Worm (Caenorhabditis elegans) whole organism, L4 larva: ENCODE measurements around the gene T20D4.10.
"Not testable (repeated sequence)": the region's sequence is repeated elsewhere in the genome, so short reads cannot be mapped to it uniquely, and the experiment has no call there.

Experiments
- F26F4.8 ChIP-seq: fragments of 200-800 bp; sonication (Bioruptor generic); conservative IDR thresholded peaks from 2 replicates; pipeline ENCODE4 v1.3.6; 2022; ENCODE audit warnings: missing genetic modification characterization, missing compliant biosample characterization
- F44E2.7 ChIP-seq: fragments of 200-800 bp; sonication (Bioruptor generic); IDR thresholded peaks from 2 replicates; pipeline ENCODE4 v2.1.2; 2022; ENCODE audit warnings: missing genetic modification characterization, missing compliant biosample characterization
- R02D3.7 ChIP-seq: fragments of 150-350 bp; sonication (generic microtip); optimal IDR thresholded peaks from 3 replicates; lab custom pipeline; 2014; ENCODE audit warnings: missing biosample characterization, missing genetic modification characterization
- T20F7.1 ChIP-seq: fragments of 200-800 bp; sonication (Bioruptor generic); optimal IDR thresholded peaks from 2 replicates; lab custom pipeline; 2018; ENCODE audit warnings: mild to moderate bottlenecking, missing genetic modification characterization, missing compliant biosample characterization
- Y105C5A.15 ChIP-seq: fragments of 200-800 bp; sonication (Bioruptor generic); IDR thresholded peaks from 2 replicates; pipeline ENCODE4 v1.3.6; 2022; ENCODE audit warnings: missing genetic modification characterization, missing compliant biosample characterization
- Y48G9A.11 ChIP-seq: fragments of 200-800 bp; sonication (Bioruptor generic); IDR thresholded peaks from 2 replicates; pipeline ENCODE4 v1.3.6; 2022; ENCODE audit warnings: missing genetic modification reagents, missing genetic modification characterization, missing compliant biosample characterization
- Y5F2A.4 ChIP-seq: fragments of 200-800 bp; sonication (Bioruptor generic); optimal IDR thresholded peaks from 2 replicates; lab custom pipeline; 2018; ENCODE audit warnings: mild to moderate bottlenecking, missing genetic modification characterization, missing compliant biosample characterization
- ZK337.2 ChIP-seq: fragments of 200-800 bp; sonication (Bioruptor generic); IDR thresholded peaks from 2 replicates; pipeline ENCODE4 v1.3.6; 2022; ENCODE audit warnings: missing genetic modification reagents, missing genetic modification characterization, missing compliant biosample characterization
- aha-1 ChIP-seq: fragments of 150-350 bp; peaks from one replicate; lab custom pipeline; 2014; ENCODE audit warnings: missing biosample characterization, missing genetic modification characterization
- ama-1 ChIP-seq: fragments of 150-350 bp; optimal IDR thresholded peaks from 2 replicates; lab custom pipeline; 2014; ENCODE audit warnings: inconsistent platforms, mixed read lengths
- ceh-20 ChIP-seq: fragments of 200-800 bp; sonication (Bioruptor generic); IDR thresholded peaks from 2 replicates; pipeline ENCODE4 v1.3.6; 2022; ENCODE audit warnings: missing genetic modification reagents, missing genetic modification characterization, missing compliant biosample characterization
- ceh-62 ChIP-seq: sonication (generic microtip); optimal IDR thresholded peaks from 2 replicates; lab custom pipeline; 2017; ENCODE audit warnings: missing biosample characterization, missing genetic modification characterization
- daf-16 ChIP-seq, 3 experiments: sonication (generic microtip); optimal IDR thresholded peaks; 2 replicates each; lab custom pipeline; 2016 to 2017; ENCODE audit warnings: missing genetic modification characterization in 3 of 3, missing genetic modification reagents in 3 of 3, mild to moderate bottlenecking in 2 of 3, missing compliant biosample characterization in 2 of 3, missing biosample characterization in 1 of 3, moderate library complexity in 1 of 3
- dmd-6 ChIP-seq: fragments of 200-800 bp; sonication (Bioruptor generic); IDR thresholded peaks from 2 replicates; pipeline ENCODE4 v1.3.6; 2022; ENCODE audit warnings: missing genetic modification reagents, missing genetic modification characterization, missing compliant biosample characterization
- dmd-9 ChIP-seq: fragments of 200-800 bp; sonication (Bioruptor generic); IDR thresholded peaks from 2 replicates; pipeline ENCODE4 v1.3.6; 2022; ENCODE audit warnings: missing genetic modification reagents, missing genetic modification characterization, missing compliant biosample characterization
- dve-1 ChIP-seq: sonication (generic microtip); optimal IDR thresholded peaks from 2 replicates; lab custom pipeline; 2017; ENCODE audit warnings: antibody characterized with exemption, mild to moderate bottlenecking, missing genetic modification characterization, missing compliant biosample characterization; ENCODE audit not compliant: insufficient read depth
- egl-43 ChIP-seq: fragments of 200-800 bp; sonication (Bioruptor generic); IDR thresholded peaks from 2 replicates; pipeline ENCODE4 v1.3.6; 2022; ENCODE audit warnings: missing genetic modification reagents, missing genetic modification characterization, missing compliant biosample characterization
- fkh-10 ChIP-seq: fragments of 150-350 bp; optimal IDR thresholded peaks from 2 replicates; lab custom pipeline; 2014; ENCODE audit warnings: missing biosample characterization, missing genetic modification reagents, missing genetic modification characterization
- gei-8 ChIP-seq: fragments of 200-800 bp; sonication (Bioruptor generic); optimal IDR thresholded peaks from 2 replicates; lab custom pipeline; 2018; ENCODE audit warnings: mild to moderate bottlenecking, missing genetic modification characterization, missing compliant biosample characterization
- hif-1 ChIP-seq, 2 experiments: sonication (generic microtip); optimal IDR thresholded peaks; 2 replicates each; lab custom pipeline; 2016 to 2017; ENCODE audit warnings: missing compliant biosample characterization in 2 of 2, missing genetic modification characterization in 2 of 2, missing genetic modification reagents in 2 of 2, missing genotype in 2 of 2, mild to moderate bottlenecking in 1 of 2
- hlh-11 ChIP-seq: fragments of 200-800 bp; sonication (Bioruptor generic); optimal IDR thresholded peaks from 2 replicates; lab custom pipeline; 2018; ENCODE audit warnings: mild to moderate bottlenecking, missing genetic modification characterization, missing compliant biosample characterization
- hlh-30 ChIP-seq: sonication (generic microtip); optimal IDR thresholded peaks from 2 replicates; lab custom pipeline; 2017; ENCODE audit warnings: antibody characterized with exemption, mild to moderate bottlenecking, missing genetic modification characterization, missing compliant biosample characterization; ENCODE audit not compliant: insufficient read depth
- mes-2 ChIP-seq: sonication (generic microtip); optimal IDR thresholded peaks from 2 replicates; lab custom pipeline; 2016; ENCODE audit warnings: missing genotype, mild to moderate bottlenecking, missing genetic modification characterization, missing compliant biosample characterization; ENCODE audit not compliant: poor library complexity, severe bottlenecking
- nhr-237 ChIP-seq: sonication (generic microtip); optimal IDR thresholded peaks from 2 replicates; lab custom pipeline; 2017; ENCODE audit warnings: missing biosample characterization, missing genetic modification characterization
- nhr-25 ChIP-seq: sonication (generic microtip); optimal IDR thresholded peaks from 2 replicates; lab custom pipeline; 2017; ENCODE audit warnings: missing genetic modification characterization, mild to moderate bottlenecking, missing compliant biosample characterization, antibody characterized with exemption, moderate library complexity, borderline replicate concordance; ENCODE audit not compliant: insufficient read depth
- nhr-28 ChIP-seq: fragments of 150-350 bp; optimal IDR thresholded peaks from 2 replicates; lab custom pipeline; 2014; ENCODE audit warnings: missing biosample characterization, missing genetic modification characterization
- nhr-42 ChIP-seq: fragments of 200-800 bp; sonication (Bioruptor generic); IDR thresholded peaks from 2 replicates; pipeline ENCODE4 v1.3.6; 2022; ENCODE audit warnings: missing genetic modification characterization, missing compliant biosample characterization
- nhr-48 ChIP-seq: sonication (generic microtip); optimal IDR thresholded peaks from 2 replicates; lab custom pipeline; 2016; ENCODE audit warnings: mild to moderate bottlenecking, missing genetic modification characterization, missing compliant biosample characterization
- nhr-76 ChIP-seq: fragments of 150-350 bp; optimal IDR thresholded peaks from 2 replicates; lab custom pipeline; 2014; ENCODE audit warnings: missing biosample characterization, missing genetic modification characterization
- php-3 ChIP-seq: fragments of 200-800 bp; sonication (Bioruptor generic); IDR thresholded peaks from 2 replicates; pipeline ENCODE4 v1.3.6; 2022; ENCODE audit warnings: missing genetic modification reagents, missing genetic modification characterization, missing compliant biosample characterization
- saeg-2 ChIP-seq: fragments of 200-800 bp; sonication (Bioruptor generic); IDR thresholded peaks from 2 replicates; pipeline ENCODE4 v1.3.6; 2022; ENCODE audit warnings: missing genetic modification reagents, missing genetic modification characterization, missing compliant biosample characterization
- set-16 ChIP-seq: fragments of 200-800 bp; sonication (Bioruptor generic); IDR thresholded peaks from 2 replicates; pipeline ENCODE4 v1.3.6; 2022; ENCODE audit warnings: missing genetic modification reagents, missing genetic modification characterization, missing compliant biosample characterization
- spr-1 ChIP-seq: sonication (generic microtip); optimal IDR thresholded peaks from 2 replicates; lab custom pipeline; 2016; ENCODE audit warnings: mild to moderate bottlenecking, missing genetic modification characterization, missing compliant biosample characterization
- unc-39 ChIP-seq: sonication (generic microtip); optimal IDR thresholded peaks from 2 replicates; lab custom pipeline; 2017; ENCODE audit warnings: missing biosample characterization, missing genetic modification characterization
- vab-7 ChIP-seq: fragments of 200-800 bp; sonication (Bioruptor generic); IDR thresholded peaks from 2 replicates; pipeline ENCODE4 v1.3.6; 2022; ENCODE audit warnings: missing genetic modification reagents, missing genetic modification characterization, missing compliant biosample characterization
- zfp-3 ChIP-seq: fragments of 200-800 bp; sonication (Bioruptor generic); conservative IDR thresholded peaks from 2 replicates; pipeline ENCODE4 v1.3.6; 2022; ENCODE audit warnings: missing genetic modification reagents, missing genetic modification characterization, missing compliant biosample characterization
- zip-2 ChIP-seq: fragments of 150-350 bp; optimal IDR thresholded peaks from 2 replicates; lab custom pipeline; 2014; ENCODE audit warnings: missing biosample characterization, missing genetic modification characterization

The T20D4.10 gene

ce11 chrV:3391005-3391404 is 9.0 kb upstream of the T20D4.10 start (continued):
- TF ChIP-seq mes-2 (tag; lab: Kevin White, UChicago) = peak; percentile 75

ce11 chrV:3394065-3394464 is 6.0 kb upstream of the T20D4.10 start:
- TF ChIP-seq dmd-9 (GFP tag; lab: Robert Waterston, UW) = no peak
- no peak for TF ChIP-seq ama-1 (lab: Kevin White, UChicago)
- TF ChIP-seq Y105C5A.15 (GFP tag; lab: Robert Waterston, UW) = no peak
- TF ChIP-seq zfp-3 (GFP tag; lab: Robert Waterston, UW) = no peak
- TF ChIP-seq dve-1 (tag; lab: Kevin White, UChicago) = no peak
- TF ChIP-seq hlh-30 (tag; lab: Kevin White, UChicago) = no peak
- TF ChIP-seq ceh-20 (GFP tag; lab: Robert Waterston, UW) = no peak
- no peak for TF ChIP-seq Y5F2A.4 (GFP tag; lab: Kevin White, UChicago)
- TF ChIP-seq php-3 (GFP tag; lab: Robert Waterston, UW) = no peak
- peak; percentile 72 for TF ChIP-seq set-16 (GFP tag; lab: Robert Waterston, UW)
- TF ChIP-seq F26F4.8 (GFP tag; lab: Robert Waterston, UW) = no peak
- 0 out of 2 replicates have a peak, but pooled peaks have one; percentile 4 for TF ChIP-seq egl-43 (GFP tag; lab: Robert Waterston, UW)
- TF ChIP-seq nhr-25 (tag; lab: Kevin White, UChicago) = no peak

ce11 chrV:3394694-3395240 is 5.3 kb upstream of the T20D4.10 start, which contains the start of gene T20D4.15:
TSS of gene T20D4.15 (minus strand) at chrV:3394744.
- TF ChIP-seq nhr-42 (GFP tag; lab: Robert Waterston, UW) (no peak), dmd-6 (GFP tag; lab: Robert Waterston, UW) (peak; percentile 15; the same call in 1 of the 2 replicates), hlh-11 (peak; percentile 19), set-16 (GFP tag; lab: Robert Waterston, UW) (peak; percentile 60; the same call in 1 of the 2 replicates), F44E2.7 (GFP tag; lab: Robert Waterston, UW) (no peak)

ce11 chrV:3396765-3397164 is 3.3 kb upstream of the T20D4.10 start, which contains the start of gene T20D4.12:
TSS of gene T20D4.12 (plus strand) at chrV:3397065.
- peak in 1 of 2 experiments; percentile 79 for TF ChIP-seq daf-16 (GFP tag; optimal IDR thresholded peaks at IDR 0.05; lab: Kevin White, UChicago)
- TF ChIP-seq daf-16 (tag; optimal IDR thresholded peaks at IDR 0.05; lab: Kevin White, UChicago) = not testable (repeated sequence)

ce11 chrV:3398314-3398713 is 1.7 kb upstream of the T20D4.10 start, which contains the start of gene T20D4.11:
TSS of gene T20D4.11 (plus strand) at chrV:3398690.
- TF ChIP-seq nhr-28 = no peak
- peak in 1 of 2 experiments; percentile 62 for TF ChIP-seq daf-16 (GFP tag; optimal IDR thresholded peaks at IDR 0.05; lab: Kevin White, UChicago)
- TF ChIP-seq daf-16 (tag; optimal IDR thresholded peaks at IDR 0.05; lab: Kevin White, UChicago) = no peak
- TF ChIP-seq hlh-11 = peak; percentile 28
- no peak for TF ChIP-seq hif-1 (tag; optimal IDR thresholded peaks at IDR 0.05; lab: Kevin White, UChicago)

- TF ChIP-seq nhr-48 (tag; lab: Kevin White, UChicago) (no peak), saeg-2 (GFP tag; lab: Robert Waterston, UW) (no peak), nhr-237 (tag; lab: Kevin White, UChicago) (no peak), T20F7.1 (GFP tag; lab: Kevin White, UChicago) (no peak)
Observed at ce11 chrV:3408602-3409001, 8.6 kb downstream of the T20D4.10 start, which contains the start of gene T20D4.7. TSS of gene T20D4.7 (plus strand) at chrV:3408902.

ce11 chrV:3409498-3409897 is 9.4 kb downstream of the T20D4.10 start:
- no peak for TF ChIP-seq nhr-76 (tag; lab: Kevin White, UChicago)
- TF ChIP-seq spr-1 (tag; lab: Kevin White, UChicago) = no peak
- TF ChIP-seq gei-8 (GFP tag; lab: Kevin White, UChicago) = no peak
- no peak for TF ChIP-seq F44E2.7 (GFP tag; lab: Robert Waterston, UW)
- no peak for TF ChIP-seq ceh-62 (tag; lab: Kevin White, UChicago)
- TF ChIP-seq unc-39 = no peak
- no peak for TF ChIP-seq Y48G9A.11 (GFP tag; lab: Robert Waterston, UW)
- 0 out of 2 replicates have a peak, but pooled peaks have one; percentile 7 for TF ChIP-seq ZK337.2 (GFP tag; lab: Robert Waterston, UW)
- no peak for TF ChIP-seq fkh-10 (GFP tag; lab: Kevin White, UChicago)
- TF ChIP-seq zip-2 (tag; lab: Kevin White, UChicago) = no peak
- no peak for TF ChIP-seq vab-7 (GFP tag; lab: Robert Waterston, UW)
- TF ChIP-seq R02D3.7 = no peak
- peak; percentile 81 for TF ChIP-seq aha-1 (tag; lab: Kevin White, UChicago)
